Worm (Caenorhabditis elegans) whole organism, L4 larva: Measurements from ENCODE around the gene gck-1.

ENCODE experiments used
- D1046.2 ChIP-seq: fragments of 200-800 bp; sonication (Bioruptor generic); IDR thresholded peaks from 2 replicates; pipeline ENCODE4 v1.3.6; 2022; ENCODE audit warnings: missing genetic modification characterization, missing compliant biosample characterization
- F10B5.3 ChIP-seq: sonication (generic microtip); optimal IDR thresholded peaks from 2 replicates; lab custom pipeline; 2016; ENCODE audit warnings: mild to moderate bottlenecking, missing genetic modification characterization, missing compliant biosample characterization
- F37D6.2 ChIP-seq: sonication (generic microtip); optimal IDR thresholded peaks from 2 replicates; lab custom pipeline; 2016; ENCODE audit warnings: mild to moderate bottlenecking, missing genetic modification characterization, missing compliant biosample characterization
- F44E2.7 ChIP-seq: fragments of 200-800 bp; sonication (Bioruptor generic); IDR thresholded peaks from 2 replicates; pipeline ENCODE4 v2.1.2; 2022; ENCODE audit warnings: missing genetic modification characterization, missing compliant biosample characterization
- F49E8.2 ChIP-seq: sonication (generic microtip); optimal IDR thresholded peaks from 2 replicates; lab custom pipeline; 2016; ENCODE audit warnings: missing compliant biosample characterization, mild to moderate bottlenecking, missing genetic modification characterization, borderline replicate concordance
- R02D3.7 ChIP-seq: fragments of 150-350 bp; sonication (generic microtip); optimal IDR thresholded peaks from 3 replicates; lab custom pipeline; 2014; ENCODE audit warnings: missing biosample characterization, missing genetic modification characterization
- T26A8.4 ChIP-seq: fragments of 200-800 bp; sonication (Bioruptor generic); IDR thresholded peaks from 2 replicates; pipeline ENCODE4 v1.3.6; 2022; ENCODE audit warnings: missing genetic modification characterization, missing compliant biosample characterization
- Y105C5A.15 ChIP-seq: fragments of 200-800 bp; sonication (Bioruptor generic); IDR thresholded peaks from 2 replicates; pipeline ENCODE4 v1.3.6; 2022; ENCODE audit warnings: missing genetic modification characterization, missing compliant biosample characterization
- Y75B8A.6 ChIP-seq: fragments of 200-800 bp; sonication (Bioruptor generic); IDR thresholded peaks from 2 replicates; pipeline ENCODE4 v1.3.6; 2022; ENCODE audit warnings: missing genetic modification reagents, missing genetic modification characterization, missing compliant biosample characterization
- ZK546.5 ChIP-seq, 2 experiments: sonication (generic microtip); optimal IDR thresholded peaks; 2 replicates each; lab custom pipeline; 2017; ENCODE audit warnings: missing biosample characterization in 2 of 2, missing genetic modification characterization in 2 of 2
- aly-2 ChIP-seq: sonication (generic microtip); optimal IDR thresholded peaks from 2 replicates; lab custom pipeline; 2018; ENCODE audit warnings: missing biosample characterization, missing genetic modification characterization
- ceh-28 ChIP-seq: fragments of 150-350 bp; optimal IDR thresholded peaks from 2 replicates; lab custom pipeline; 2014; ENCODE audit warnings: missing biosample characterization, missing genetic modification reagents, missing genetic modification characterization
- ceh-32 ChIP-seq: sonication (generic microtip); optimal IDR thresholded peaks from 2 replicates; lab custom pipeline; 2016; ENCODE audit warnings: mild to moderate bottlenecking, missing genetic modification characterization, missing compliant biosample characterization; ENCODE audit not compliant: poor library complexity
- ceh-82 ChIP-seq: sonication (generic microtip); optimal IDR thresholded peaks from 2 replicates; lab custom pipeline; 2017; ENCODE audit warnings: missing biosample characterization, missing genetic modification characterization
- cey-2 ChIP-seq: sonication (generic microtip); optimal IDR thresholded peaks from 3 replicates; lab custom pipeline; 2017; ENCODE audit warnings: missing genetic modification characterization, mild to moderate bottlenecking, missing compliant biosample characterization, antibody characterized with exemption, borderline replicate concordance; ENCODE audit not compliant: insufficient read depth
- daf-19 ChIP-seq: fragments of 200-800 bp; sonication (Bioruptor generic); conservative IDR thresholded peaks from 2 replicates; pipeline ENCODE4 v1.3.6; 2022; ENCODE audit warnings: missing genetic modification characterization, missing compliant biosample characterization
- dmd-8 ChIP-seq: fragments of 200-800 bp; sonication (Bioruptor generic); IDR thresholded peaks from 2 replicates; pipeline ENCODE4 v1.3.6; 2022; ENCODE audit warnings: missing genetic modification characterization, missing compliant biosample characterization
- dmd-9 ChIP-seq: fragments of 200-800 bp; sonication (Bioruptor generic); IDR thresholded peaks from 2 replicates; pipeline ENCODE4 v1.3.6; 2022; ENCODE audit warnings: missing genetic modification reagents, missing genetic modification characterization, missing compliant biosample characterization
- dve-1 ChIP-seq: sonication (generic microtip); optimal IDR thresholded peaks from 2 replicates; lab custom pipeline; 2017; ENCODE audit warnings: antibody characterized with exemption, mild to moderate bottlenecking, missing genetic modification characterization, missing compliant biosample characterization; ENCODE audit not compliant: insufficient read depth
- egl-43 ChIP-seq: fragments of 200-800 bp; sonication (Bioruptor generic); IDR thresholded peaks from 2 replicates; pipeline ENCODE4 v1.3.6; 2022; ENCODE audit warnings: missing genetic modification reagents, missing genetic modification characterization, missing compliant biosample characterization
- fos-1 ChIP-seq: fragments of 150-350 bp; optimal IDR thresholded peaks from 2 replicates; lab custom pipeline; 2014; ENCODE audit warnings: missing biosample characterization, missing genetic modification characterization
- gei-8 ChIP-seq: fragments of 200-800 bp; sonication (Bioruptor generic); optimal IDR thresholded peaks from 2 replicates; lab custom pipeline; 2018; ENCODE audit warnings: mild to moderate bottlenecking, missing genetic modification characterization, missing compliant biosample characterization
- lin-1 ChIP-seq: fragments of 200-800 bp; sonication (Bioruptor generic); IDR thresholded peaks from 2 replicates; pipeline ENCODE4 v1.3.6; 2022; ENCODE audit warnings: missing genetic modification reagents, missing genetic modification characterization, missing compliant biosample characterization
- lin-29 ChIP-seq: fragments of 200-800 bp; sonication (Bioruptor generic); IDR thresholded peaks from 2 replicates; pipeline ENCODE4 v1.3.6; 2022; ENCODE audit warnings: missing genetic modification reagents, missing genetic modification characterization, missing compliant biosample characterization
- lin-38 ChIP-seq: fragments of 200-800 bp; sonication (Bioruptor generic); IDR thresholded peaks from 2 replicates; pipeline ENCODE4 v1.3.6; 2022; ENCODE audit warnings: missing genetic modification reagents, missing genetic modification characterization, missing compliant biosample characterization
- lin-39 ChIP-seq: fragments of 150-350 bp; optimal IDR thresholded peaks from 2 replicates; lab custom pipeline; 2014; ENCODE audit warnings: missing biosample characterization, missing genetic modification reagents, missing genetic modification characterization
- mdl-1 ChIP-seq, 2 experiments: fragments of 150-350 bp in 1 of 2; sonication (generic microtip) in 1 of 2; optimal IDR thresholded peaks; 2 replicates each; lab custom pipeline; 2014 to 2017; ENCODE audit warnings: missing biosample characterization in 2 of 2, missing genetic modification characterization in 2 of 2
- mxl-2 ChIP-seq: fragments of 200-800 bp; sonication (Bioruptor generic); conservative IDR thresholded peaks from 2 replicates; pipeline ENCODE4 v1.3.6; 2022; ENCODE audit warnings: missing genetic modification reagents, missing genetic modification characterization, missing compliant biosample characterization
- mxl-3 ChIP-seq: fragments of 200-800 bp; sonication (Bioruptor generic); optimal IDR thresholded peaks from 2 replicates; lab custom pipeline; 2018; ENCODE audit warnings: mild to moderate bottlenecking, missing genetic modification characterization, missing compliant biosample characterization
- nhr-11 ChIP-seq: fragments of 150-350 bp; optimal IDR thresholded peaks from 2 replicates; lab custom pipeline; 2014; ENCODE audit warnings: missing biosample characterization, missing genetic modification characterization
- nhr-28 ChIP-seq: fragments of 150-350 bp; optimal IDR thresholded peaks from 2 replicates; lab custom pipeline; 2014; ENCODE audit warnings: missing biosample characterization, missing genetic modification characterization
- nhr-41 ChIP-seq: fragments of 200-800 bp; sonication (Bioruptor generic); IDR thresholded peaks from 2 replicates; pipeline ENCODE4 v1.3.6; 2022; ENCODE audit warnings: missing genetic modification reagents, missing genetic modification characterization, missing compliant biosample characterization
- nhr-42 ChIP-seq: fragments of 200-800 bp; sonication (Bioruptor generic); IDR thresholded peaks from 2 replicates; pipeline ENCODE4 v1.3.6; 2022; ENCODE audit warnings: missing genetic modification characterization, missing compliant biosample characterization
- nhr-48 ChIP-seq: sonication (generic microtip); optimal IDR thresholded peaks from 2 replicates; lab custom pipeline; 2016; ENCODE audit warnings: mild to moderate bottlenecking, missing genetic modification characterization, missing compliant biosample characterization
- nhr-76 ChIP-seq: fragments of 150-350 bp; optimal IDR thresholded peaks from 2 replicates; lab custom pipeline; 2014; ENCODE audit warnings: missing biosample characterization, missing genetic modification characterization
- nhr-77 ChIP-seq: fragments of 150-350 bp; optimal IDR thresholded peaks from 2 replicates; lab custom pipeline; 2014; ENCODE audit warnings: missing biosample characterization, missing genetic modification characterization
- pha-4 ChIP-seq, 2 experiments: fragments of 150-350 bp in 1 of 2; fragments of 200-800 bp in 1 of 2; sonication (Bioruptor generic) in 1 of 2; IDR thresholded peaks in 1 of 2; optimal IDR thresholded peaks in 1 of 2; 2 replicates each; pipeline versions ENCODE4 v1.3.6 to Lab custom; 2014 to 2022; ENCODE audit warnings: missing genetic modification characterization in 2 of 2, missing genetic modification reagents in 2 of 2, missing biosample characterization in 1 of 2, missing compliant biosample characterization in 1 of 2
- pqm-1 ChIP-seq: sonication (generic microtip); optimal IDR thresholded peaks from 2 replicates; lab custom pipeline; 2017; ENCODE audit warnings: missing biosample characterization, missing genetic modification characterization
- saeg-2 ChIP-seq: fragments of 200-800 bp; sonication (Bioruptor generic); IDR thresholded peaks from 2 replicates; pipeline ENCODE4 v1.3.6; 2022; ENCODE audit warnings: missing genetic modification reagents, missing genetic modification characterization, missing compliant biosample characterization
- set-16 ChIP-seq: fragments of 200-800 bp; sonication (Bioruptor generic); IDR thresholded peaks from 2 replicates; pipeline ENCODE4 v1.3.6; 2022; ENCODE audit warnings: missing genetic modification reagents, missing genetic modification characterization, missing compliant biosample characterization
- snpc-1.2 ChIP-seq: fragments of 200-800 bp; sonication (Bioruptor generic); IDR thresholded peaks from 2 replicates; pipeline ENCODE4 v1.3.6; 2022; ENCODE audit warnings: missing genetic modification reagents, missing genetic modification characterization, missing compliant biosample characterization
- snpc-4 ChIP-seq: fragments of 150-350 bp; optimal IDR thresholded peaks from 2 replicates; lab custom pipeline; 2014; ENCODE audit warnings: missing biosample characterization, missing genetic modification characterization
- spr-1 ChIP-seq: sonication (generic microtip); optimal IDR thresholded peaks from 2 replicates; lab custom pipeline; 2016; ENCODE audit warnings: mild to moderate bottlenecking, missing genetic modification characterization, missing compliant biosample characterization
- tra-1 ChIP-seq: fragments of 200-800 bp; sonication (Bioruptor generic); IDR thresholded peaks from 2 replicates; pipeline ENCODE4 v1.3.6; 2022; ENCODE audit warnings: missing genetic modification reagents, missing genetic modification characterization, missing compliant biosample characterization
- unc-39 ChIP-seq: sonication (generic microtip); optimal IDR thresholded peaks from 2 replicates; lab custom pipeline; 2017; ENCODE audit warnings: missing biosample characterization, missing genetic modification characterization
- unc-62 ChIP-seq, 3 experiments: fragments of 150-350 bp in 1 of 3; sonication (generic microtip); optimal IDR thresholded peaks in 2 of 3; peaks in 1 of 3; 1 replicate in 1 of 3; 2 replicates in 2 of 3; lab custom pipeline; 2014 to 2017; ENCODE audit warnings: missing biosample characterization in 3 of 3, missing genetic modification characterization in 3 of 3, missing genetic modification reagents in 3 of 3, missing genotype in 1 of 3
- vab-7 ChIP-seq: fragments of 200-800 bp; sonication (Bioruptor generic); IDR thresholded peaks from 2 replicates; pipeline ENCODE4 v1.3.6; 2022; ENCODE audit warnings: missing genetic modification reagents, missing genetic modification characterization, missing compliant biosample characterization
- zfp-2 ChIP-seq: sonication (generic microtip); optimal IDR thresholded peaks from 2 replicates; lab custom pipeline; 2016; ENCODE audit warnings: mild to moderate bottlenecking, missing genetic modification characterization, missing compliant biosample characterization
- zip-11 ChIP-seq: fragments of 200-800 bp; sonication (Bioruptor generic); IDR thresholded peaks from 2 replicates; pipeline ENCODE4 v1.3.6; 2022; ENCODE audit warnings: missing genetic modification characterization, missing compliant biosample characterization
- zip-2 ChIP-seq: fragments of 150-350 bp; optimal IDR thresholded peaks from 2 replicates; lab custom pipeline; 2014; ENCODE audit warnings: missing biosample characterization, missing genetic modification characterization

gck-1 gene

DNA sequence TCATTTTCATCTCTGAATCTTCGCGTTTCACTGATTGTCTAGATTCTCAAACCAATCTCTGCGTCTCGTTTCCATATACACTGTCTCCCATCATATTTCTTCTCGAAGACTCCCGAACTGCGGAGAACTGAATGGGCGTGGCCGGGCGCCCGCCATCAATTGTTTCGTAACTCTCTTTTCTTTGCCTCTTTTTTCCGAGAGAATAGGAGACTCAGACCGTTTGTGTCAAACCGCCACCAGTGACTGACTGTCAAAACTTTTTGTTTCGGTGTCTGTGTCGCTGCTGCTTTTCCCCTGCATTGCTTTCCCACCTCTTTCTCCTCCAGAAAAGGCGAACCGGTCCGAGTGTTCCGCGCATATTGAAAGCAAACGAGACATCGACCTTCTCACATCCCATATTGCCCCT is 11.4 kb upstream of the gck-1 start, which contains the start of gene unc-23 (continued):
- TF ChIP-seq zip-11 (GFP tag; lab: Robert Waterston, UW) (no peak), F49E8.2 (tag; lab: Kevin White, UChicago) (no peak), D1046.2 (GFP tag; lab: Robert Waterston, UW) (no peak), mxl-3 (GFP tag; lab: Kevin White, UChicago) (peak; percentile 54), lin-1 (GFP tag; lab: Robert Waterston, UW) (peak; percentile 93), unc-39 (tag; lab: Kevin White, UChicago) (no peak), pha-4 (GFP tag; IDR thresholded peaks at IDR 0.05; lab: Robert Waterston, UW) (peak; percentile 91), pha-4 (tag; optimal IDR thresholded peaks at IDR 0.05; lab: Kevin White, UChicago) (no peak), set-16 (GFP tag; lab: Robert Waterston, UW) (peak; percentile 77; the same call in 1 of the 2 replicates), saeg-2 (no peak), gei-8 (GFP tag; lab: Kevin White, UChicago) (peak; percentile 50), T26A8.4 (GFP tag; lab: Robert Waterston, UW) (peak; percentile 70), dmd-8 (GFP tag; lab: Robert Waterston, UW) (no peak), mxl-2 (0 out of 2 replicates have a peak, but pooled peaks have one; percentile 37), snpc-1.2 (GFP tag; lab: Robert Waterston, UW) (no peak), fos-1 (no peak), dmd-9 (0 out of 2 replicates have a peak, but pooled peaks have one; percentile 15), zfp-2 (tag; lab: Kevin White, UChicago) (no peak), nhr-77 (peak; percentile 73), ceh-28 (no peak), aly-2 (no peak), nhr-28 (tag; lab: Kevin White, UChicago) (peak; percentile 85), F10B5.3 (no peak), pqm-1 (tag; lab: Kevin White, UChicago) (no peak), R02D3.7 (no peak), ceh-82 (no peak), snpc-4 (no peak), F44E2.7 (GFP tag; lab: Robert Waterston, UW) (no peak), daf-19 (no peak), nhr-41 (GFP tag; lab: Robert Waterston, UW) (no peak), ceh-32 (tag; lab: Kevin White, UChicago) (no peak), ZK546.5 (tag; optimal IDR thresholded peaks at IDR 0.05; lab: Kevin White, UChicago) (no peak), cey-2 (tag; lab: Kevin White, UChicago) (peak; percentile 77), vab-7 (peak; percentile 49; the same call in 1 of the 2 replicates), lin-38 (GFP tag; lab: Robert Waterston, UW) (peak; percentile 54), zip-2 (tag; lab: Kevin White, UChicago) (peak; percentile 36), Y75B8A.6 (GFP tag; lab: Robert Waterston, UW) (no peak; the same call in 1 of the 2 replicates), lin-39 (no peak), Y105C5A.15 (GFP tag; lab: Robert Waterston, UW) (no peak), nhr-48 (tag; lab: Kevin White, UChicago) (peak; percentile 91), dve-1 (tag; lab: Kevin White, UChicago) (peak; percentile 93), lin-29 (GFP tag; lab: Robert Waterston, UW) (peak; percentile 69; the same call in 1 of the 2 replicates), nhr-11 (tag; lab: Kevin White, UChicago) (peak; percentile 88), F37D6.2 (tag; lab: Kevin White, UChicago) (no peak), nhr-42 (GFP tag; lab: Robert Waterston, UW) (peak; percentile 77; the same call in 1 of the 2 replicates), spr-1 (peak; percentile 76), mdl-1 (tag; optimal IDR thresholded peaks at IDR 0.05; lab: Kevin White, UChicago) (peak in 1 of 2 experiments; percentile 80), tra-1 (GFP tag; lab: Robert Waterston, UW) (peak; percentile 86), unc-62 (GFP tag; optimal IDR thresholded peaks at IDR 0.05 in 1 of 2; lab: Kevin White, UChicago) (peak in 1 of 2 experiments; percentile 98), unc-62 (tag; optimal IDR thresholded peaks at IDR 0.05; lab: Kevin White, UChicago) (no peak), egl-43 (no peak), nhr-76 (tag; lab: Kevin White, UChicago) (peak; percentile 20)
